Worm (Caenorhabditis elegans) whole organism, L3 larva: ENCODE results near the gene str-90.

Source experiments
- ama-1 ChIP-seq: fragments of 150-350 bp; optimal IDR thresholded peaks from 2 replicates; lab custom pipeline; 2018
- ceh-82 ChIP-seq: fragments of 150-350 bp; optimal IDR thresholded peaks from 2 replicates; lab custom pipeline; 2014; ENCODE audit warnings: missing biosample characterization, missing genetic modification characterization
- ceh-9 ChIP-seq: sonication (generic microtip); optimal IDR thresholded peaks from 2 replicates; lab custom pipeline; 2018; ENCODE audit warnings: missing biosample characterization, missing genetic modification characterization
- fkh-10 ChIP-seq: sonication (generic microtip); optimal IDR thresholded peaks from 2 replicates; lab custom pipeline; 2017; ENCODE audit warnings: missing biosample characterization, missing genetic modification reagents, missing genetic modification characterization
- fos-1 ChIP-seq: fragments of 150-350 bp; optimal IDR thresholded peaks from 2 replicates; lab custom pipeline; 2014; ENCODE audit warnings: missing biosample characterization, missing genetic modification characterization
- nhr-12 ChIP-seq: fragments of 150-350 bp; optimal IDR thresholded peaks from 2 replicates; lab custom pipeline; 2014; ENCODE audit warnings: missing biosample characterization, missing genetic modification characterization
- nhr-237 ChIP-seq: fragments of 150-350 bp; optimal IDR thresholded peaks from 2 replicates; lab custom pipeline; 2014; ENCODE audit warnings: missing biosample characterization, missing genetic modification characterization
- nhr-76 ChIP-seq: fragments of 150-350 bp; sonication (generic microtip); optimal IDR thresholded peaks from 5 replicates; lab custom pipeline; 2014; ENCODE audit warnings: missing biosample characterization, missing genetic modification characterization
- snpc-4 ChIP-seq: fragments of 150-350 bp; optimal IDR thresholded peaks from 2 replicates; lab custom pipeline; 2014; ENCODE audit warnings: missing biosample characterization, missing genetic modification characterization
- zag-1 ChIP-seq: fragments of 150-350 bp; optimal IDR thresholded peaks from 2 replicates; lab custom pipeline; 2014; ENCODE audit warnings: missing biosample characterization, missing genetic modification characterization

DNA sequence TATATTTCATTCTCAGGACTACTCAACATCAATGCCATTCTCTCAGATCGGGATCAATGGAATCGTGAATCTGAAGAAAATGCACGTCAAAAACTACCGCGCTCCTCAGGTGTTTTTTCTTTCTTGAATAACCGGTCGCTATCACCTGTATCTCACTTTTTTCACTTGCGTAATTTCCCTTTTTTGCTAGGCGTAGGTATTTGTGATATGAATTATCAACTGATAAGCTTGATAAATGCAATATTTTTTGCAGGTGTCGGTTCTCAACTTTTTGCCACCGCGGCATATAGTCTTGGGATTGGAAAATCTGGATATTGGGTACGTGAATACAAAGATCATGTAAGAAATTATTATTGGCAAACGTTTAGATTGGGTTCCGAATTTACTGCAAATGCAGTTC lies 47.9 kb upstream of the str-90 start:
- TF ChIP-seq zag-1 (tag; lab: Kevin White, UChicago): no peak
- TF ChIP-seq nhr-237: no peak
- no peak for TF ChIP-seq snpc-4
- no peak for TF ChIP-seq fos-1
- TF ChIP-seq ceh-9: no peak
- no peak for TF ChIP-seq ceh-82
- TF ChIP-seq nhr-12 (tag; lab: Kevin White, UChicago): no peak
- no peak for TF ChIP-seq fkh-10
- no peak for TF ChIP-seq ama-1
- no peak for TF ChIP-seq nhr-76 (tag; lab: Kevin White, UChicago)
